Worm (Caenorhabditis elegans) whole organism, L4/young adult: Measurements from ENCODE around the gene C07D10.1.
"Not testable (repeated sequence)": the region's sequence is repeated elsewhere in the genome, so short reads cannot be mapped to it uniquely, and the experiment has no call there.

Experiments
- W03F9.2 ChIP-seq: fragments of 150-350 bp; optimal IDR thresholded peaks from 2 replicates; lab custom pipeline; 2014; ENCODE audit warnings: missing biosample characterization, missing genetic modification characterization
- dao-5 ChIP-seq: sonication (generic microtip); optimal IDR thresholded peaks from 2 replicates; lab custom pipeline; 2016; ENCODE audit warnings: missing genotype, missing genetic modification characterization, moderate library complexity, missing compliant biosample characterization
- him-1 ChIP-seq: sonication (generic microtip); optimal IDR thresholded peaks from 2 replicates; lab custom pipeline; 2016; ENCODE audit warnings: missing genotype, missing genetic modification reagents, missing genetic modification characterization, missing compliant biosample characterization

The C07D10.1 gene

ce11 chrII:7419563-7419962, 20.8 kb downstream of the C07D10.1 start:
- TF ChIP-seq W03F9.2 (tag; lab: Kevin White, UChicago) (no peak), him-1 (tag; lab: Kevin White, UChicago) (no peak), dao-5 (tag; lab: Kevin White, UChicago) (no peak)

- TF ChIP-seq him-1 (tag; lab: Kevin White, UChicago), result no peak
- TF ChIP-seq dao-5 (tag; lab: Kevin White, UChicago), result no peak
- no peak for TF ChIP-seq W03F9.2 (tag; lab: Kevin White, UChicago)
Measured at ce11 chrII:7420157-7420556, 21.3 kb downstream of the C07D10.1 start.

ce11 chrII:7420796-7421386, 22.1 kb downstream of the C07D10.1 start:
- TF ChIP-seq dao-5 (tag; lab: Kevin White, UChicago), result no peak
- no peak for TF ChIP-seq him-1 (tag; lab: Kevin White, UChicago)
- no peak for TF ChIP-seq W03F9.2 (tag; lab: Kevin White, UChicago)

ce11 chrII:7432327-7432726, 33.5 kb downstream of the C07D10.1 start, which contains the start of gene srd-54:
TSS of gene srd-54 (plus strand) at chrII:7432627.
- TF ChIP-seq W03F9.2 (tag; lab: Kevin White, UChicago) (no peak), him-1 (tag; lab: Kevin White, UChicago) (no peak), dao-5 (tag; lab: Kevin White, UChicago) (no peak)

ce11 chrII:7434182-7434581, 35.4 kb downstream of the C07D10.1 start, which contains the start of gene kcc-3:
TSS of gene kcc-3 (minus strand) at chrII:7434282.
- TF ChIP-seq dao-5 (tag; lab: Kevin White, UChicago), result no peak
- no peak for TF ChIP-seq W03F9.2 (tag; lab: Kevin White, UChicago)
- no peak for TF ChIP-seq him-1 (tag; lab: Kevin White, UChicago)

ce11 chrII:7434958-7435357, 36.1 kb downstream of the C07D10.1 start, which contains the start of gene K02A2.1:
TSS of gene K02A2.1 (plus strand) at chrII:7435258.
- TF ChIP-seq him-1, W03F9.2, dao-5 (tag; lab: Kevin White, UChicago): not testable (repeated sequence)
